Fruit fly (Drosophila melanogaster) whole organism, embryonic: ENCODE measurements around the gene Cpr65Av.
A peak's percentile ranks its signal among the peaks of the same experiment; 100 is the strongest.

Experiments
- ATbp ChIP-seq: fragments of 200-800 bp; sonication (Bioruptor generic); optimal IDR thresholded peaks from 2 replicates; lab custom pipeline; 2017; ENCODE audit warnings: missing biosample characterization, mild to moderate bottlenecking, missing genetic modification characterization, missing genetic modification reagents
- Atf6 ChIP-seq: fragments of 200-800 bp; sonication (Bioruptor generic); IDR thresholded peaks from 2 replicates; pipeline ENCODE4 v1.3.6; 2022; ENCODE audit warnings: missing biosample characterization, missing genetic modification characterization
- CG10543 ChIP-seq: fragments of 200-800 bp; sonication (Bioruptor generic); optimal IDR thresholded peaks from 3 replicates; lab custom pipeline; 2017; ENCODE audit warnings: missing biosample characterization, mild to moderate bottlenecking, missing genetic modification characterization, moderate library complexity
- CG10979 ChIP-seq: fragments of 200-800 bp; sonication (Bioruptor generic); optimal IDR thresholded peaks from 2 replicates; lab custom pipeline; 2018; ENCODE audit warnings: missing biosample characterization, mild to moderate bottlenecking, missing genetic modification characterization, moderate library complexity
- CG11696 ChIP-seq: fragments of 200-800 bp; sonication (Bioruptor generic); IDR thresholded peaks from 2 replicates; pipeline ENCODE4 v1.3.6; 2022; ENCODE audit warnings: missing biosample characterization, missing genetic modification characterization
- CG12769 ChIP-seq: fragments of 200-800 bp; sonication (Bioruptor generic); optimal IDR thresholded peaks from 2 replicates; lab custom pipeline; 2019; ENCODE audit warnings: missing biosample characterization, mild to moderate bottlenecking, missing genetic modification characterization, moderate library complexity
- CG14860 ChIP-seq: fragments of 200-800 bp; sonication (Bioruptor generic); IDR thresholded peaks from 3 replicates; pipeline ENCODE4 v1.3.6; 2022; ENCODE audit warnings: missing biosample characterization, missing genetic modification characterization; ENCODE audit not compliant: partially characterized antibody
- CG17802 ChIP-seq: fragments of 200-800 bp; sonication (Bioruptor generic); optimal IDR thresholded peaks from 2 replicates; lab custom pipeline; 2018; ENCODE audit warnings: missing biosample characterization, mild to moderate bottlenecking, missing genetic modification characterization, moderate library complexity
- CG17829 ChIP-seq: fragments of 200-800 bp; optimal IDR thresholded peaks from 2 replicates; lab custom pipeline; 2019; ENCODE audit warnings: missing biosample characterization, mild to moderate bottlenecking, missing genetic modification characterization, moderate library complexity
- CG18599 ChIP-seq: fragments of 200-800 bp; sonication (Bioruptor generic); optimal IDR thresholded peaks from 3 replicates; lab custom pipeline; 2017; ENCODE audit warnings: missing biosample characterization, missing genetic modification characterization, mild to moderate bottlenecking, moderate library complexity, missing genetic modification reagents
- CG3726 ChIP-seq: fragments of 200-800 bp; sonication (Bioruptor generic); IDR thresholded peaks from 3 replicates; pipeline ENCODE4, ENCODE4 v1.3.6; 2022; ENCODE audit warnings: missing biosample characterization, missing genetic modification characterization
- CG4360 ChIP-seq: fragments of 200-800 bp; sonication (Bioruptor generic); IDR thresholded peaks from 2 replicates; pipeline ENCODE4 v1.3.6; 2022; ENCODE audit warnings: missing biosample characterization, missing genetic modification characterization
- CG4707 ChIP-seq: fragments of 200-800 bp; sonication (Bioruptor generic); optimal IDR thresholded peaks from 2 replicates; lab custom pipeline; 2018; ENCODE audit warnings: missing biosample characterization, mild to moderate bottlenecking, missing genetic modification characterization, moderate library complexity
- CG6272 ChIP-seq: fragments of 200-800 bp; sonication (Bioruptor generic); IDR thresholded peaks from 2 replicates; pipeline ENCODE4 v1.3.6; 2022; ENCODE audit warnings: missing biosample characterization, missing genetic modification characterization
- CG8089 ChIP-seq: fragments of 200-800 bp; sonication (Bioruptor generic); optimal IDR thresholded peaks from 3 replicates; lab custom pipeline; 2016; ENCODE audit warnings: missing biosample characterization, missing genetic modification characterization
- CG8924 ChIP-seq: fragments of 200-800 bp; optimal IDR thresholded peaks from 3 replicates; lab custom pipeline; 2019; ENCODE audit warnings: missing biosample characterization, mild to moderate bottlenecking, missing genetic modification characterization, moderate library complexity
- D19A ChIP-seq: fragments of 200-800 bp; optimal IDR thresholded peaks from 3 replicates; lab custom pipeline; 2019; ENCODE audit warnings: missing biosample characterization, mild to moderate bottlenecking, missing genetic modification characterization, moderate library complexity
- HLHmδ ChIP-seq: fragments of 200-800 bp; sonication (Bioruptor generic); optimal IDR thresholded peaks from 2 replicates; lab custom pipeline; 2018; ENCODE audit warnings: missing biosample characterization, mild to moderate bottlenecking, missing genetic modification characterization, moderate library complexity
- HmgZ ChIP-seq: fragments of 200-800 bp; sonication (Bioruptor generic); optimal IDR thresholded peaks from 2 replicates; lab custom pipeline; 2018; ENCODE audit warnings: missing biosample characterization, mild to moderate bottlenecking, missing genetic modification characterization
- Opbp ChIP-seq: fragments of 200-800 bp; sonication (Bioruptor generic); IDR thresholded peaks from 3 replicates; pipeline ENCODE4 v1.3.6; 2022; ENCODE audit warnings: missing biosample characterization, missing genetic modification characterization; ENCODE audit not compliant: partially characterized antibody
- Xbp1 ChIP-seq: fragments of 200-800 bp; sonication (Bioruptor generic); optimal IDR thresholded peaks from 3 replicates; lab custom pipeline; 2016; ENCODE audit warnings: missing biosample characterization, mild to moderate bottlenecking, missing genetic modification characterization
- az2 ChIP-seq: fragments of 200-800 bp; sonication (Bioruptor generic); optimal IDR thresholded peaks from 3 replicates; lab custom pipeline; 2016; ENCODE audit warnings: missing biosample characterization, missing genetic modification characterization
- bbx ChIP-seq: fragments of 200-800 bp; sonication (Bioruptor generic); IDR thresholded peaks from 2 replicates; pipeline ENCODE4 v1.3.6; 2022; ENCODE audit warnings: missing biosample characterization, missing genetic modification characterization; ENCODE audit not compliant: partially characterized antibody
- caup ChIP-seq: fragments of 200-800 bp; sonication (Bioruptor generic); optimal IDR thresholded peaks from 3 replicates; lab custom pipeline; 2017; ENCODE audit warnings: missing biosample characterization, mild to moderate bottlenecking, missing genetic modification characterization, moderate library complexity; ENCODE audit not compliant: severe bottlenecking
- ci ChIP-seq: fragments of 200-800 bp; sonication (Bioruptor generic); IDR thresholded peaks from 3 replicates; pipeline ENCODE4 v1.3.6; 2022; ENCODE audit warnings: missing biosample characterization, missing genetic modification characterization
- crol ChIP-seq: fragments of 200-800 bp; sonication (Bioruptor generic); IDR thresholded peaks from 2 replicates; pipeline ENCODE4 v1.3.6; 2022; ENCODE audit warnings: missing biosample characterization, missing genetic modification characterization
- fu2 ChIP-seq: fragments of 200-800 bp; sonication (Bioruptor generic); optimal IDR thresholded peaks from 2 replicates; lab custom pipeline; 2016; ENCODE audit warnings: missing biosample characterization, missing genetic modification characterization
- gem ChIP-seq: fragments of 200-800 bp; sonication (Bioruptor generic); optimal IDR thresholded peaks from 2 replicates; lab custom pipeline; 2019; ENCODE audit warnings: missing biosample characterization, mild to moderate bottlenecking, missing genetic modification characterization, moderate library complexity
- gsb-n ChIP-seq: fragments of 200-800 bp; sonication (Bioruptor generic); optimal IDR thresholded peaks from 3 replicates; lab custom pipeline; 2018; ENCODE audit warnings: missing biosample characterization, mild to moderate bottlenecking, missing genetic modification characterization
- h ChIP-seq: fragments of >200 bp; optimal IDR thresholded peaks from 2 replicates; lab custom pipeline; 2017
- insv ChIP-seq, 2 experiments: fragments of 200-800 bp; sonication (Bioruptor generic); optimal IDR thresholded peaks; 3 replicates each; lab custom pipeline; 2016 to 2018; ENCODE audit warnings: missing biosample characterization in 2 of 2, missing genetic modification characterization in 2 of 2
- nerfin-1 ChIP-seq: fragments of 200-800 bp; sonication (Bioruptor generic); optimal IDR thresholded peaks from 3 replicates; lab custom pipeline; 2019; ENCODE audit warnings: missing biosample characterization, mild to moderate bottlenecking, missing genetic modification characterization, moderate library complexity
- nerfin-2 ChIP-seq: fragments of 200-800 bp; sonication (Bioruptor generic); IDR thresholded peaks from 2 replicates; pipeline ENCODE4 v1.3.6; 2022; ENCODE audit warnings: missing biosample characterization, missing genetic modification characterization; ENCODE audit not compliant: partially characterized antibody
- oc ChIP-seq: fragments of 200-800 bp; sonication (Bioruptor generic); optimal IDR thresholded peaks from 2 replicates; lab custom pipeline; 2018; ENCODE audit warnings: missing biosample characterization, mild to moderate bottlenecking, missing genetic modification characterization, moderate library complexity
- peb ChIP-seq: fragments of 200-800 bp; sonication (Bioruptor generic); IDR thresholded peaks from 2 replicates; pipeline ENCODE4 v1.3.6; 2022; ENCODE audit warnings: missing biosample characterization, missing genetic modification characterization
- phol ChIP-seq: fragments of 200-800 bp; sonication (Bioruptor generic); optimal IDR thresholded peaks from 3 replicates; lab custom pipeline; 2018; ENCODE audit warnings: missing biosample characterization, mild to moderate bottlenecking, missing genetic modification characterization, moderate library complexity
- pros ChIP-seq: fragments of 200-800 bp; sonication (Bioruptor generic); optimal IDR thresholded peaks from 3 replicates; lab custom pipeline; 2019; ENCODE audit warnings: missing biosample characterization, mild to moderate bottlenecking, missing genetic modification characterization, moderate library complexity
- pum ChIP-seq: fragments of 200-800 bp; sonication (Bioruptor generic); optimal IDR thresholded peaks from 2 replicates; lab custom pipeline; 2016; ENCODE audit warnings: missing biosample characterization, missing genetic modification characterization
- sens ChIP-seq: fragments of 200-800 bp; sonication (Bioruptor generic); peaks from one replicate; lab custom pipeline; 2016; ENCODE audit warnings: missing biosample characterization, missing genetic modification characterization
- sqz ChIP-seq: fragments of 200-800 bp; sonication (Bioruptor generic); optimal IDR thresholded peaks from 3 replicates; lab custom pipeline; 2018; ENCODE audit warnings: missing biosample characterization, mild to moderate bottlenecking, missing genetic modification characterization
- unc-4 ChIP-seq: fragments of 200-800 bp; sonication (Bioruptor generic); IDR thresholded peaks from 2 replicates; pipeline ENCODE4 v1.3.6; 2022; ENCODE audit warnings: missing biosample characterization, missing genetic modification characterization; ENCODE audit not compliant: partially characterized antibody

The Cpr65Av gene

dm6 chr3L:6162483-6163128 lies 22.8 kb upstream of the Cpr65Av start, which contains the start of gene Prdm13:
TSS of gene Prdm13 (plus strand) at chr3L:6163127.
- TF ChIP-seq D19A (tag; lab: Kevin White, UChicago) (no peak), gem (tag; lab: Kevin White, UChicago) (no peak), unc-4 (GFP tag; lab: Robert Waterston, UW) (no peak), CG4707 (no peak), pros (peak; percentile 72), CG11696 (GFP tag; lab: Robert Waterston, UW) (no peak), CG4360 (GFP tag; lab: Robert Waterston, UW) (peak; percentile 52; the same call in 1 of the 2 replicates), CG10543 (GFP tag; lab: Kevin White, UChicago) (no peak), nerfin-1 (tag; lab: Kevin White, UChicago) (peak; percentile 95), peb (no peak), sens (no peak), HLHmδ (GFP tag; lab: Kevin White, UChicago) (no peak), CG17829 (tag; lab: Kevin White, UChicago) (no peak), crol (GFP tag; lab: Robert Waterston, UW) (peak; percentile 27; the same call in 1 of the 2 replicates), CG8924 (tag; lab: Kevin White, UChicago) (no peak), HmgZ (no peak), CG3726 (no peak), Xbp1 (GFP tag; lab: Kevin White, UChicago) (no peak), CG12769 (tag; lab: Kevin White, UChicago) (no peak), insv (GFP tag; optimal IDR thresholded peaks at IDR 0.05; lab: Kevin White, UChicago) (no peak), CG18599 (no peak), CG8089 (GFP tag; lab: Kevin White, UChicago) (no peak), gsb-n (peak; percentile 50), az2 (GFP tag; lab: Kevin White, UChicago) (no peak), ci (no peak), bbx (GFP tag; lab: Robert Waterston, UW) (no peak), CG6272 (GFP tag; lab: Robert Waterston, UW) (no peak), pum (no peak), Opbp (GFP tag; lab: Robert Waterston, UW) (no peak), caup (no peak), phol (tag; lab: Kevin White, UChicago) (no peak), sqz (no peak), h (lab: Kevin White, UChicago) (no peak), Atf6 (GFP tag; lab: Robert Waterston, UW) (no peak), ATbp (GFP tag; lab: Kevin White, UChicago) (no peak), CG14860 (GFP tag; lab: Robert Waterston, UW) (no peak), oc (tag; lab: Kevin White, UChicago) (peak; percentile 77), CG10979 (tag; lab: Kevin White, UChicago) (no peak), CG17802 (no peak), nerfin-2 (GFP tag; lab: Robert Waterston, UW) (peak; percentile 21; the same call in 1 of the 2 replicates), fu2 (GFP tag; lab: Kevin White, UChicago) (no peak)
- TF ChIP-seq, all 482 proteins: peak for 7
